Worm (Caenorhabditis elegans) whole organism, mixed stage, embryonic: ENCODE data around the gene ilys-6.
A peak's percentile ranks its signal among the peaks of the same experiment; 100 is the strongest.

Source experiments
- M03D4.4 ChIP-seq: sonication (generic microtip); optimal IDR thresholded peaks from 2 replicates; lab custom pipeline; 2017; ENCODE audit warnings: mild to moderate bottlenecking, missing genetic modification characterization, missing compliant biosample characterization
- bed-3 ChIP-seq: fragments of 200-800 bp; sonication (Bioruptor generic); optimal IDR thresholded peaks from 3 replicates; lab custom pipeline; 2018; ENCODE audit warnings: mild to moderate bottlenecking, missing genetic modification characterization, moderate library complexity, missing compliant biosample characterization
- blmp-1 ChIP-seq: fragments of 150-350 bp; optimal IDR thresholded peaks from 2 replicates; lab custom pipeline; 2014; ENCODE audit warnings: missing biosample characterization, missing genetic modification characterization
- ceh-39 ChIP-seq: fragments of 150-350 bp; optimal IDR thresholded peaks from 2 replicates; lab custom pipeline; 2014; ENCODE audit warnings: missing biosample characterization, missing genetic modification characterization
- ceh-43 ChIP-seq: fragments of 200-800 bp; sonication (Bioruptor generic); optimal IDR thresholded peaks from 2 replicates; lab custom pipeline; 2018; ENCODE audit warnings: mild to moderate bottlenecking, missing genetic modification characterization, moderate library complexity, missing compliant biosample characterization
- ceh-83 ChIP-seq: fragments of 200-800 bp; sonication (Bioruptor generic); optimal IDR thresholded peaks from 2 replicates; lab custom pipeline; 2018; ENCODE audit warnings: mild to moderate bottlenecking, missing genetic modification characterization, missing compliant biosample characterization
- ces-1 ChIP-seq: fragments of 150-350 bp; optimal IDR thresholded peaks from 2 replicates; lab custom pipeline; 2014; ENCODE audit warnings: missing biosample characterization, missing genetic modification reagents, missing genetic modification characterization
- cnd-1 ChIP-seq: fragments of 200-800 bp; sonication (Bioruptor generic); optimal IDR thresholded peaks from 2 replicates; lab custom pipeline; 2018; ENCODE audit warnings: mild to moderate bottlenecking, missing genetic modification characterization, missing compliant biosample characterization
- drap-1 ChIP-seq: fragments of 200-800 bp; sonication (Bioruptor generic); optimal IDR thresholded peaks from 3 replicates; lab custom pipeline; 2018; ENCODE audit warnings: mild to moderate bottlenecking, missing genetic modification characterization, missing compliant biosample characterization
- elt-1 ChIP-seq: sonication (generic microtip); optimal IDR thresholded peaks from 2 replicates; lab custom pipeline; 2017; ENCODE audit warnings: missing genetic modification characterization, mild to moderate bottlenecking, missing compliant biosample characterization, antibody characterized with exemption, moderate library complexity, borderline replicate concordance; ENCODE audit not compliant: insufficient read depth
- flh-1 ChIP-seq: fragments of 200-800 bp; sonication (Bioruptor generic); optimal IDR thresholded peaks from 2 replicates; lab custom pipeline; 2018; ENCODE audit warnings: mild to moderate bottlenecking, missing genetic modification characterization, moderate library complexity, missing compliant biosample characterization
- ham-2 ChIP-seq: fragments of 200-800 bp; sonication (Bioruptor generic); optimal IDR thresholded peaks from 2 replicates; lab custom pipeline; 2018; ENCODE audit warnings: mild to moderate bottlenecking, missing genetic modification characterization, missing compliant biosample characterization
- hlh-1 ChIP-seq: fragments of 150-350 bp; optimal IDR thresholded peaks from 2 replicates; lab custom pipeline; 2014; ENCODE audit warnings: missing biosample characterization, missing genetic modification reagents, missing genetic modification characterization
- lin-13 ChIP-seq: fragments of 150-350 bp; optimal IDR thresholded peaks from 2 replicates; lab custom pipeline; 2014; ENCODE audit warnings: missing biosample characterization, missing genetic modification characterization
- lin-32 ChIP-seq: fragments of 200-800 bp; sonication (Bioruptor generic); optimal IDR thresholded peaks from 2 replicates; lab custom pipeline; 2018; ENCODE audit warnings: mild to moderate bottlenecking, missing genetic modification characterization, missing compliant biosample characterization
- lsy-2 ChIP-seq: fragments of 150-350 bp; optimal IDR thresholded peaks from 2 replicates; lab custom pipeline; 2014; ENCODE audit warnings: missing biosample characterization, missing genetic modification characterization
- mab-5 ChIP-seq: fragments of 150-350 bp; optimal IDR thresholded peaks from 2 replicates; lab custom pipeline; 2014; ENCODE audit warnings: missing biosample characterization, missing genetic modification characterization
- mep-1 ChIP-seq: fragments of 150-350 bp; optimal IDR thresholded peaks from 2 replicates; lab custom pipeline; 2017; ENCODE audit warnings: missing biosample characterization, missing genetic modification reagents, missing genetic modification characterization, inconsistent platforms
- mls-2 ChIP-seq: sonication (generic microtip); optimal IDR thresholded peaks from 2 replicates; lab custom pipeline; 2016; ENCODE audit warnings: mild to moderate bottlenecking, missing genetic modification characterization, moderate library complexity, missing compliant biosample characterization
- nhr-12 ChIP-seq: fragments of 150-350 bp; optimal IDR thresholded peaks from 2 replicates; lab custom pipeline; 2014; ENCODE audit warnings: missing biosample characterization, missing genetic modification characterization
- nhr-2 ChIP-seq: fragments of 150-350 bp; optimal IDR thresholded peaks from 2 replicates; lab custom pipeline; 2014; ENCODE audit warnings: missing biosample characterization, missing genetic modification characterization
- nhr-237 ChIP-seq: fragments of 150-350 bp; optimal IDR thresholded peaks from 2 replicates; lab custom pipeline; 2014; ENCODE audit warnings: missing biosample characterization, missing genetic modification characterization
- nhr-28 ChIP-seq: fragments of 150-350 bp; optimal IDR thresholded peaks from 2 replicates; lab custom pipeline; 2014; ENCODE audit warnings: missing biosample characterization, missing genetic modification characterization
- nhr-76 ChIP-seq: sonication (generic microtip); optimal IDR thresholded peaks from 2 replicates; lab custom pipeline; 2017; ENCODE audit warnings: missing biosample characterization, missing genetic modification characterization
- pha-4 ChIP-seq: fragments of 150-350 bp; optimal IDR thresholded peaks from 2 replicates; lab custom pipeline; 2018; ENCODE audit warnings: missing biosample characterization, missing genetic modification reagents, missing genetic modification characterization
- sem-2 ChIP-seq: fragments of 200-800 bp; sonication (Bioruptor generic); optimal IDR thresholded peaks from 2 replicates; lab custom pipeline; 2018; ENCODE audit warnings: mild to moderate bottlenecking, missing genetic modification characterization, missing compliant biosample characterization
- snpc-4 ChIP-seq: fragments of 150-350 bp; optimal IDR thresholded peaks from 2 replicates; lab custom pipeline; 2014; ENCODE audit warnings: missing biosample characterization, missing genetic modification characterization
- sptf-1 ChIP-seq: sonication (generic microtip); optimal IDR thresholded peaks from 2 replicates; lab custom pipeline; 2017; ENCODE audit warnings: mild to moderate bottlenecking, missing genetic modification characterization, moderate library complexity, missing compliant biosample characterization
- tbx-8 ChIP-seq: fragments of 200-800 bp; sonication (Bioruptor generic); optimal IDR thresholded peaks from 2 replicates; lab custom pipeline; 2018; ENCODE audit warnings: mild to moderate bottlenecking, missing genetic modification characterization, moderate library complexity, missing compliant biosample characterization
- unc-120 ChIP-seq: sonication (generic microtip); optimal IDR thresholded peaks from 2 replicates; lab custom pipeline; 2017; ENCODE audit warnings: missing genetic modification characterization, missing compliant biosample characterization; ENCODE audit not compliant: poor library complexity, severe bottlenecking
- unc-39 ChIP-seq: fragments of 150-350 bp; optimal IDR thresholded peaks from 2 replicates; lab custom pipeline; 2014; ENCODE audit warnings: missing biosample characterization, missing genetic modification characterization
- unc-62 ChIP-seq: fragments of 150-350 bp; optimal IDR thresholded peaks from 2 replicates; lab custom pipeline; 2014; ENCODE audit warnings: missing biosample characterization, missing genetic modification reagents, missing genetic modification characterization
- ztf-11 ChIP-seq: fragments of 150-350 bp; optimal IDR thresholded peaks from 2 replicates; lab custom pipeline; 2014; ENCODE audit warnings: missing biosample characterization, missing genetic modification characterization

The ilys-6 gene

DNA sequence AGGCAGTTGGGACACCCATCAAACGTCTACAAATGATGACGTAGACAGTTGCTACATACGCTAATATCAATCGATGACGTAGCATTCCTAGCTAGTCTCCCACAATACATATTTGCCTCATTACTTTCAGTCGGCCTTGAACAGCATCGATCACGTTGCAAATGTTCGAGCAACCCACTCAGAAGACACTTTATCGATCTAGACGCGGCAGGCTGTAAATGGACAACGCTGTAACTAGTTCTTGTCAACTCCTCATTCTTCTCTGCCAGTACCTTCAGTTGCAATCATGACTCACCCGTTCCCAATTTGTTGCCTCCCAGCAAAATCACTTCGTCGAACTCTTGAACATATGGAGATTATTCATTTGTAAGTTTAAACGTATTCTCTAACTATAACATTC is 8.6 kb upstream of the ilys-6 start, which contains the start of gene pqn-75:
Gene pqn-75 (plus strand): TSS at position 301 of the 400 bp plus-strand sequence.
- TF ChIP-seq sptf-1 (tag; lab: Kevin White, UChicago) (no peak), ham-2 (GFP tag; lab: Kevin White, UChicago) (no peak), ztf-11 (tag; lab: Kevin White, UChicago) (no peak), nhr-237 (no peak), snpc-4 (tag; lab: Kevin White, UChicago) (no peak), lsy-2 (tag; lab: Kevin White, UChicago) (no peak), bed-3 (GFP tag; lab: Kevin White, UChicago) (no peak), ceh-43 (GFP tag; lab: Kevin White, UChicago) (no peak), ceh-83 (GFP tag; lab: Kevin White, UChicago) (no peak), elt-1 (no peak), flh-1 (GFP tag; lab: Kevin White, UChicago) (no peak), ceh-39 (tag; lab: Kevin White, UChicago) (no peak), mep-1 (tag; lab: Kevin White, UChicago) (no peak), M03D4.4 (tag; lab: Kevin White, UChicago) (no peak), ces-1 (GFP tag; lab: Kevin White, UChicago) (no peak)

ce11 chrIV:4070810-4071209 is 7.3 kb upstream of the ilys-6 start:
- TF ChIP-seq sptf-1 (tag; lab: Kevin White, UChicago) (peak; percentile 30), lsy-2 (tag; lab: Kevin White, UChicago) (no peak), nhr-28 (tag; lab: Kevin White, UChicago) (no peak), unc-120 (no peak), nhr-2 (tag; lab: Kevin White, UChicago) (peak; percentile 5), mep-1 (tag; lab: Kevin White, UChicago) (peak; percentile 12), mls-2 (peak; percentile 19), ceh-83 (GFP tag; lab: Kevin White, UChicago) (peak; percentile 43), ceh-39 (tag; lab: Kevin White, UChicago) (peak; percentile 15), unc-62 (GFP tag; lab: Kevin White, UChicago) (no peak), nhr-76 (tag; lab: Kevin White, UChicago) (no peak)

DNA sequence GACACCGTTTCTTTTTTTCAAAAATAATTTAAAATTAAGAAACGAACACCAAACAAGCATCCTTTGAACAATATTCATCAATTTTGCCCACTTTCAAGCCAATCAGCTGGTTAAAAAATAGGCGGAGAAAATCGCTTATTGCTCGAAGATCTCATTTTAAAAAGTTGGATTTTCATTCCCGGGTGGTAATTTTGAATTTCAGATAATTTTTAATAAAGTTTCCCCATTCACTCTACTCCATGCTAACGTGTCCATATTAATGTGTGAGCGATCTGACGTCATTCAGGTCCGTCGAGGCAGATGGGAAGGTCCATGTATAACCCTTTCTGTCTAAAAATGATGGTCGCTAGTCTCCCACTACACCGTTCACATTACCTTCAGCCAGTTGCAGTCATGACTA is 5.0 kb upstream of the ilys-6 start, which contains the start of gene fbxb-55:
Gene fbxb-55 (plus strand): TSS at position 301 of the 400 bp plus-strand sequence.
- TF ChIP-seq nhr-2 (tag; lab: Kevin White, UChicago) (no peak), ham-2 (GFP tag; lab: Kevin White, UChicago) (no peak), mab-5 (tag; lab: Kevin White, UChicago) (no peak), nhr-12 (tag; lab: Kevin White, UChicago) (no peak), cnd-1 (tag; lab: Kevin White, UChicago) (no peak), ceh-83 (GFP tag; lab: Kevin White, UChicago) (no peak), elt-1 (no peak), tbx-8 (GFP tag; lab: Kevin White, UChicago) (no peak), nhr-237 (no peak), pha-4 (tag; lab: Kevin White, UChicago) (no peak), unc-39 (tag; lab: Kevin White, UChicago) (no peak), mls-2 (no peak), unc-120 (no peak), blmp-1 (no peak)

DNA sequence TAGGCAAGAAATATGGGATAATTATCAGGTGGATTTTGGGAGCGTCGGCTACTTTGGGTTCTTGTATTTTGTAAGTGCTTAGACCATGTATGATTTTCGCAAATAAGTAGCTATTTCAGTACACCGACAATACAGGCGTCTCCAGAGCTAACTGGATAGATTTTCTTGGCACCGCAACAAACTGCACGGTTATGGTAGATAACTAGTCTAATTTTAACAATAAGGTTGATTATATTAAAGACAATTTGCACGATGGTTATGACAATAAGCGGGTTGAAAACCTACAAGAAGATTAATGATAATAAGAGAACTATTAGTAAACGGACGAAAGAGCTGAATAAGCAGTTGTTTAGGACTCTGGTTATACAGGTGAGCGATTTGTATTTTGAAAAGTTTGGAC is 3.9 kb upstream of the ilys-6 start:
- TF ChIP-seq sem-2 (GFP tag; lab: Kevin White, UChicago) = no peak
- no peak for TF ChIP-seq ceh-83 (GFP tag; lab: Kevin White, UChicago)
- TF ChIP-seq nhr-28 (tag; lab: Kevin White, UChicago) = no peak
- TF ChIP-seq tbx-8 (GFP tag; lab: Kevin White, UChicago) = no peak
- no peak for TF ChIP-seq blmp-1
- no peak for TF ChIP-seq mab-5 (tag; lab: Kevin White, UChicago)
- no peak for TF ChIP-seq lsy-2 (tag; lab: Kevin White, UChicago)
- no peak for TF ChIP-seq lin-13 (tag; lab: Kevin White, UChicago)
- TF ChIP-seq flh-1 (GFP tag; lab: Kevin White, UChicago) = no peak
- TF ChIP-seq ceh-39 (tag; lab: Kevin White, UChicago) = no peak
- no peak for TF ChIP-seq unc-39 (tag; lab: Kevin White, UChicago)
- TF ChIP-seq unc-120 = no peak
- no peak for TF ChIP-seq cnd-1 (tag; lab: Kevin White, UChicago)

ce11 chrIV:4055297-4055696 is 8.2 kb downstream of the ilys-6 start:
- no peak for TF ChIP-seq unc-39 (tag; lab: Kevin White, UChicago)
- no peak for TF ChIP-seq ztf-11 (tag; lab: Kevin White, UChicago)
- peak; percentile 30 for TF ChIP-seq unc-120
- TF ChIP-seq ceh-39 (tag; lab: Kevin White, UChicago) = no peak
- TF ChIP-seq lin-32 (GFP tag; lab: Kevin White, UChicago) = no peak
- no peak for TF ChIP-seq pha-4 (tag; lab: Kevin White, UChicago)
- TF ChIP-seq drap-1 (GFP tag; lab: Kevin White, UChicago) = no peak
- TF ChIP-seq ceh-83 (GFP tag; lab: Kevin White, UChicago) = no peak
- no peak for TF ChIP-seq mep-1 (tag; lab: Kevin White, UChicago)
- TF ChIP-seq sem-2 (GFP tag; lab: Kevin White, UChicago) = no peak
- no peak for TF ChIP-seq nhr-2 (tag; lab: Kevin White, UChicago)
- TF ChIP-seq lin-13 (tag; lab: Kevin White, UChicago) = no peak
- TF ChIP-seq ces-1 (GFP tag; lab: Kevin White, UChicago) = no peak
- TF ChIP-seq snpc-4 (tag; lab: Kevin White, UChicago) = no peak
- no peak for TF ChIP-seq tbx-8 (GFP tag; lab: Kevin White, UChicago)
- no peak for TF ChIP-seq nhr-12 (tag; lab: Kevin White, UChicago)
- peak; percentile 84 for TF ChIP-seq hlh-1 (tag; lab: Kevin White, UChicago)
- peak; percentile 30 for TF ChIP-seq unc-62 (GFP tag; lab: Kevin White, UChicago)
